Worm (Caenorhabditis elegans) whole organism, young adult: ENCODE data around the gene C18E9.9.

ENCODE experiments used
- T07F8.4 ChIP-seq: sonication (generic microtip); optimal IDR thresholded peaks from 2 replicates; lab custom pipeline; 2016; ENCODE audit warnings: mild to moderate bottlenecking, missing genetic modification characterization, moderate library complexity, missing compliant biosample characterization
- ceh-79 ChIP-seq: sonication (generic microtip); optimal IDR thresholded peaks from 2 replicates; lab custom pipeline; 2017; ENCODE audit warnings: mild to moderate bottlenecking, missing genetic modification characterization, missing compliant biosample characterization
- ets-4 ChIP-seq: fragments of 200-800 bp; sonication (Bioruptor generic); optimal IDR thresholded peaks from 2 replicates; lab custom pipeline; 2018; ENCODE audit warnings: mild to moderate bottlenecking, missing genetic modification characterization, missing compliant biosample characterization
- lin-26 ChIP-seq: fragments of 200-800 bp; sonication (Bioruptor generic); IDR thresholded peaks from 2 replicates; pipeline ENCODE4 v1.3.6; 2022; ENCODE audit warnings: missing genetic modification reagents, missing genetic modification characterization, missing compliant biosample characterization
- snpc-4 ChIP-seq, 5 experiments: fragments of 150-350 bp in 1 of 5; sonication (generic microtip) in 4 of 5; optimal IDR thresholded peaks; 2 replicates each; lab custom pipeline; 2014 to 2018; ENCODE audit warnings: missing genetic modification characterization in 5 of 5, missing biosample characterization in 3 of 5, antibody characterized with exemption in 2 of 5, mild to moderate bottlenecking in 2 of 5, missing compliant biosample characterization in 2 of 5, missing genotype in 2 of 5, moderate library complexity in 2 of 5, missing genetic modification reagents in 1 of 5
- unc-62 ChIP-seq: fragments of 150-350 bp; optimal IDR thresholded peaks from 2 replicates; lab custom pipeline; 2014; ENCODE audit warnings: missing biosample characterization, missing genetic modification reagents, missing genetic modification characterization
- ztf-6 ChIP-seq: fragments of 200-800 bp; sonication (Bioruptor generic); IDR thresholded peaks from 2 replicates; pipeline ENCODE4 v1.3.6; 2022; ENCODE audit warnings: missing genetic modification reagents, missing genetic modification characterization, missing compliant biosample characterization

- no peak for TF ChIP-seq unc-62 (GFP tag; lab: Kevin White, UChicago)
- no peak for TF ChIP-seq lin-26
- TF ChIP-seq ztf-6, result no peak
- no peak for TF ChIP-seq ets-4 (GFP tag; lab: Kevin White, UChicago)
- TF ChIP-seq ceh-79 (tag; lab: Kevin White, UChicago), result no peak
- no peak for TF ChIP-seq T07F8.4 (tag; lab: Kevin White, UChicago)
- no peak for TF ChIP-seq snpc-4 (GFP tag; optimal IDR thresholded peaks at IDR 0.05; lab: Kevin White, UChicago)
- no peak for TF ChIP-seq snpc-4 (tag; optimal IDR thresholded peaks at IDR 0.05; lab: Kevin White, UChicago)
Observed at ce11 chrII:8960414-8960813, 28.9 kb downstream of the C18E9.9 start, which contains the start of gene cal-2.
